Worm (Caenorhabditis elegans): ENCODE results near the gene clec-163.

Gene clec-163

DNA sequence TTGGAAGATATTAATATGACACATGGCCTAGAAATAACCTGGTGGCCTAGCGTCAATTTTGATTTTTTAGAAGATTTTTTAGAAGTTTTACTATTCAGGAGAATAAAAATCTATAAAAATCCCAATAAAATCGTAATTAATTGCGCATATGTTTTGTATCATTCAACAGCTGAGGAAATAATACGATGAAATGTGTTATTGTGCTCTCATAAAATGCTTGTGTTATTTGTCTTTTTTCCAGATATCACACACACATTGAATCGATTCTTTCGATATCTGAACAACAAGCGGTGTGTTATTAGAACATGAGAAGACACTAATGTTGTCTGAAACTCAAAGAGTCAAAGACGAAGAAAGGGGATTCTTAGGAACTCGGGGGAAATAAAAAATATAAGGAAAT lies 30.9 kb downstream of the clec-163 start:
- TF ChIP-seq lin-15B (tag; optimal IDR thresholded peaks at IDR 0.05) (no peak), skn-1 (tag; optimal IDR thresholded peaks at IDR 0.05) (no peak), C16A3.4 (tag; optimal IDR thresholded peaks at IDR 0.05) (no peak), dsc-1 (tag; optimal IDR thresholded peaks at IDR 0.05) (peak; percentile 90), fkh-4 (tag; optimal IDR thresholded peaks at IDR 0.05; ENCODE audit: borderline replicate concordance) (peak; percentile 17)

DNA sequence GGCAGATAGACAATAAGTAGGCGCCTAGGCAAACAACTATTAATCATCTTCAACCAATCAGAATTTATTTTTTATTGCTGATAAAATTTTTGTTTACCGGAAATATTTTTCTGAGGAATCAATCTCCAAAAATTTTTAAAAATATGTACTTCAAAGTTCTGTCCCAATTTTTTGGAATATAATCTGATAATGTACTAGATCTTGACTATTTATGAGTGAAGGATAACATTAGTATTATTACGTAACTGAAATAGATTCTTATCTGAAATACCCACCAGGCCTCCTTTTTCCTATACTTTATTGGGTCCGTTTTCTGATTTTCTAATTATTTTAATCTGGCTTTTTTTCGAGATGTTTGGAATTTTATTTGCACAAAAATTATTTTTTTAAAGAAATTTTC lies 37.3 kb downstream of the clec-163 start:
- no peak for TF ChIP-seq ceh-8 (GFP tag; optimal IDR thresholded peaks at IDR 0.05)
- no peak for TF ChIP-seq unc-98 (GFP tag; IDR thresholded peaks at IDR 0.05)
- no peak for TF ChIP-seq nhr-20 (tag; optimal IDR thresholded peaks at IDR 0.05)
- TF ChIP-seq mab-9 (GFP tag; IDR thresholded peaks at IDR 0.05): no peak
- TF ChIP-seq ceh-63 (GFP tag; optimal IDR thresholded peaks at IDR 0.05): no peak
- no peak for TF ChIP-seq lin-15B (tag; optimal IDR thresholded peaks at IDR 0.05)
- TF ChIP-seq lin-14 (GFP tag; optimal IDR thresholded peaks at IDR 0.05): no peak
- no peak for TF ChIP-seq C16A3.4 (tag; optimal IDR thresholded peaks at IDR 0.05)
- TF ChIP-seq snpc-4 (tag; optimal IDR thresholded peaks at IDR 0.05): no peak
- TF ChIP-seq nhr-12 (tag; optimal IDR thresholded peaks at IDR 0.05): no peak
- TF ChIP-seq hpl-2 (GFP tag; optimal IDR thresholded peaks at IDR 0.05): no peak
- TF ChIP-seq lir-3 (tag; optimal IDR thresholded peaks at IDR 0.05; ENCODE audit: poor library complexity): no peak
- TF ChIP-seq nhr-84 (tag; optimal IDR thresholded peaks at IDR 0.05): no peak
- TF ChIP-seq isw-1 (GFP tag; IDR thresholded peaks at IDR 0.05): no peak
- no peak for TF ChIP-seq nhr-71 (tag; optimal IDR thresholded peaks at IDR 0.05)
- TF ChIP-seq swsn-7 (tag; optimal IDR thresholded peaks at IDR 0.05): no peak
- TF ChIP-seq hlh-4 (tag; optimal IDR thresholded peaks at IDR 0.05): no peak
- no peak for TF ChIP-seq mep-1 (tag; optimal IDR thresholded peaks at IDR 0.05)
- no peak for TF ChIP-seq ceh-90 (tag; optimal IDR thresholded peaks at IDR 0.05)

- no peak for TF ChIP-seq ama-1 (optimal IDR thresholded peaks at IDR 0.05)
- no peak for TF ChIP-seq swsn-7 (tag; optimal IDR thresholded peaks at IDR 0.05)
- TF ChIP-seq sox-4 (tag; optimal IDR thresholded peaks at IDR 0.05): no peak
- TF ChIP-seq ets-5 (GFP tag; IDR thresholded peaks at IDR 0.05): no peak
- TF ChIP-seq blmp-1 (tag; optimal IDR thresholded peaks at IDR 0.05): no peak
- TF ChIP-seq jun-1 (tag; optimal IDR thresholded peaks at IDR 0.05): no peak
- no peak for TF ChIP-seq hpl-2 (GFP tag; optimal IDR thresholded peaks at IDR 0.05)
- no peak for TF ChIP-seq skn-1 (tag; optimal IDR thresholded peaks at IDR 0.05)
- TF ChIP-seq nhr-76 (tag; optimal IDR thresholded peaks at IDR 0.05): no peak
Observed at ce11 chrIII:10832636-10833035, 38.5 kb downstream of the clec-163 start, which contains the start of gene sbsp-1. Gene sbsp-1, plus strand, starts transcription at chrIII:10832936.

DNA sequence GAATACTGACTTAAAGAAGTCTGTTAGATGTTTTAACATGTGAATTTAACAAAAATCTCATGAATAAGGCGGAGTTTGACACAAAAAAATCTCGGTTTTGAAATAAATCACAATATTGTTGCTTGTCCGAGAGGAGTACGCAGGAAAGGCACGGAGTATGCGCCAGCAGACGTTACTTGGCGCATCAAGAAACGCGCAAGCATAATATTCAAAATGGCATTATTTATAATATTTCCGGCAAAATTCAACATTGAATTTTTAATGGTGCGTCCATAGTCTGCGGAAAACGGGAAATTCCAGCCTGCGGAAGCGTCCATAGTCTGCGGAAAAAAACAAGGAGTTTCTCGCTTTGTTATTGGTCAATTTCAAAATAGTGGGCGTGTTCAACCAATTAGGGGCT lies 50.7 kb downstream of the clec-163 start, which contains the start of gene pde-12:
Gene pde-12 (minus strand): TSS at position 148 of the 400 bp plus-strand sequence.
- TF ChIP-seq swsn-7 (tag; optimal IDR thresholded peaks at IDR 0.05): peak; percentile 93
- TF ChIP-seq nhr-84 (tag; optimal IDR thresholded peaks at IDR 0.05): no peak
- peak; percentile 96 for TF ChIP-seq nhr-47 (tag; optimal IDR thresholded peaks at IDR 0.05)
- TF ChIP-seq fkh-8 (tag; optimal IDR thresholded peaks at IDR 0.05): peak; percentile 84
- peak; percentile 80 for TF ChIP-seq lin-13 (GFP tag; optimal IDR thresholded peaks at IDR 0.05)
- peak; percentile 77 to 88 (median 87) for TF ChIP-seq dpl-1 (GFP tag; optimal IDR thresholded peaks at IDR 0.05)
- TF ChIP-seq C04F5.9 (tag; optimal IDR thresholded peaks at IDR 0.05): peak; percentile 81
- peak; percentile 83 for TF ChIP-seq nhr-77 (tag; optimal IDR thresholded peaks at IDR 0.05)
- peak; percentile 92 for TF ChIP-seq unc-130 (tag; optimal IDR thresholded peaks at IDR 0.05)
- TF ChIP-seq mab-9 (GFP tag; IDR thresholded peaks at IDR 0.05): peak; percentile 77
- TF ChIP-seq rnt-1 (tag; optimal IDR thresholded peaks at IDR 0.05): peak; percentile 95
- no peak for TF ChIP-seq unc-62 (GFP tag; optimal IDR thresholded peaks at IDR 0.05)
- TF ChIP-seq ceh-63 (GFP tag; optimal IDR thresholded peaks at IDR 0.05): no peak
- TF ChIP-seq hlh-17 (GFP tag; optimal IDR thresholded peaks at IDR 0.05; ENCODE audit: borderline replicate concordance): no peak
- TF ChIP-seq nhr-76 (tag; optimal IDR thresholded peaks at IDR 0.05): peak; percentile 27
- TF ChIP-seq fos-1 (tag; optimal IDR thresholded peaks at IDR 0.05): peak; percentile 74
- no peak for TF ChIP-seq pqm-1 (tag; optimal IDR thresholded peaks at IDR 0.05)
- TF ChIP-seq efl-3 (GFP tag; optimal IDR thresholded peaks at IDR 0.05): peak; percentile 47
- TF ChIP-seq nhr-85 (tag): peak; percentile 93
- TF ChIP-seq elt-2 (tag; optimal IDR thresholded peaks at IDR 0.05): peak; percentile 77
- TF ChIP-seq ets-5 (GFP tag; IDR thresholded peaks at IDR 0.05): no peak
- TF ChIP-seq tbx-2 (tag; optimal IDR thresholded peaks at IDR 0.05): peak; percentile 93
- TF ChIP-seq lir-3 (tag; optimal IDR thresholded peaks at IDR 0.05; ENCODE audit: poor library complexity): no peak
- peak; percentile 95 for TF ChIP-seq nhr-90 (tag; optimal IDR thresholded peaks at IDR 0.05; ENCODE audit: poor library complexity)
- no peak for TF ChIP-seq mef-2 (tag; optimal IDR thresholded peaks at IDR 0.05)
- peak; percentile 64 for TF ChIP-seq skn-1 (tag; optimal IDR thresholded peaks at IDR 0.05)
- no peak for TF ChIP-seq alr-1 (tag; optimal IDR thresholded peaks at IDR 0.05; ENCODE audit: borderline replicate concordance)
